Fruit fly (Drosophila melanogaster) whole organism, embryonic: ENCODE measurements around the gene CNMaR.
A peak's percentile ranks its signal among the peaks of the same experiment; 100 is the strongest.

Experiments used
- B-H2 ChIP-seq: fragments of 200-800 bp; sonication (Bioruptor generic); optimal IDR thresholded peaks from 2 replicates; lab custom pipeline; 2018; ENCODE audit warnings: missing biosample characterization, mild to moderate bottlenecking, missing genetic modification characterization
- Bdp1 ChIP-seq: fragments of 200-800 bp; sonication (Bioruptor generic); optimal IDR thresholded peaks from 3 replicates; lab custom pipeline; 2016; ENCODE audit warnings: missing biosample characterization, missing genetic modification characterization
- BtbVII ChIP-seq: fragments of 200-800 bp; sonication (Bioruptor generic); optimal IDR thresholded peaks from 3 replicates; lab custom pipeline; 2017; ENCODE audit warnings: missing biosample characterization, mild to moderate bottlenecking, missing genetic modification characterization
- C15 ChIP-seq: fragments of 200-800 bp; sonication (Bioruptor generic); IDR thresholded peaks from 3 replicates; pipeline ENCODE4 v1.3.6; 2022; ENCODE audit warnings: missing biosample characterization, missing genetic modification characterization
- CG12104 ChIP-seq: fragments of 200-800 bp; sonication (Bioruptor generic); optimal IDR thresholded peaks from 3 replicates; lab custom pipeline; 2016; ENCODE audit warnings: missing biosample characterization, missing genetic modification characterization
- CG1529 ChIP-seq: fragments of 200-800 bp; sonication (Bioruptor generic); optimal IDR thresholded peaks from 3 replicates; lab custom pipeline; 2018; ENCODE audit warnings: missing biosample characterization, missing genetic modification characterization
- CG15696 ChIP-seq: fragments of 200-800 bp; sonication (Bioruptor generic); optimal IDR thresholded peaks from 2 replicates; lab custom pipeline; 2019; ENCODE audit warnings: missing biosample characterization, mild to moderate bottlenecking, missing genetic modification characterization, moderate library complexity
- CG17361 ChIP-seq: fragments of 200-800 bp; sonication (Bioruptor generic); IDR thresholded peaks from 3 replicates; pipeline ENCODE4 v1.3.6; 2022; ENCODE audit warnings: missing biosample characterization, missing genetic modification characterization
- CG18599 ChIP-seq: fragments of 200-800 bp; sonication (Bioruptor generic); optimal IDR thresholded peaks from 3 replicates; lab custom pipeline; 2017; ENCODE audit warnings: missing biosample characterization, missing genetic modification characterization, mild to moderate bottlenecking, moderate library complexity, missing genetic modification reagents
- CG2120 ChIP-seq: fragments of 200-800 bp; sonication (Bioruptor generic); optimal IDR thresholded peaks from 3 replicates; lab custom pipeline; 2016; ENCODE audit warnings: missing biosample characterization, missing genetic modification characterization
- CG2678 ChIP-seq: fragments of 200-800 bp; sonication (Bioruptor generic); optimal IDR thresholded peaks from 3 replicates; lab custom pipeline; 2019; ENCODE audit warnings: missing biosample characterization, mild to moderate bottlenecking, missing genetic modification characterization, moderate library complexity
- CG2875 ChIP-seq: fragments of 200-800 bp; sonication (Bioruptor generic); optimal IDR thresholded peaks from 2 replicates; lab custom pipeline; 2017; ENCODE audit warnings: missing biosample characterization, mild to moderate bottlenecking, missing genetic modification characterization, missing genetic modification reagents
- CG30431 ChIP-seq: fragments of 200-800 bp; sonication (Bioruptor generic); optimal IDR thresholded peaks from 2 replicates; lab custom pipeline; 2017; ENCODE audit warnings: missing biosample characterization, missing genetic modification characterization
- CG32532 ChIP-seq: fragments of 200-800 bp; sonication (Bioruptor generic); IDR thresholded peaks from 2 replicates; pipeline ENCODE4 v1.3.6; 2022; ENCODE audit warnings: missing biosample characterization, missing genetic modification characterization
- CG33213 ChIP-seq: fragments of 200-800 bp; sonication (Bioruptor generic); optimal IDR thresholded peaks from 3 replicates; lab custom pipeline; 2016; ENCODE audit warnings: missing biosample characterization, missing genetic modification characterization
- CG34224 ChIP-seq: fragments of 200-800 bp; sonication (Bioruptor generic); IDR thresholded peaks from 3 replicates; pipeline ENCODE4 v1.3.6; 2022; ENCODE audit warnings: missing biosample characterization, missing genetic modification characterization; ENCODE audit not compliant: partially characterized antibody
- CG4360 ChIP-seq: fragments of 200-800 bp; sonication (Bioruptor generic); IDR thresholded peaks from 2 replicates; pipeline ENCODE4 v1.3.6; 2022; ENCODE audit warnings: missing biosample characterization, missing genetic modification characterization
- CG8478 ChIP-seq: fragments of >200 bp; optimal IDR thresholded peaks from 2 replicates; lab custom pipeline; 2018
- D ChIP-seq, 2 experiments: fragments of 200-800 bp in 1 of 2; fragments of >200 bp in 1 of 2; sonication (Bioruptor generic) in 1 of 2; optimal IDR thresholded peaks; 2 replicates in 1 of 2; 3 replicates in 1 of 2; lab custom pipeline; 2017; ENCODE audit warnings: mild to moderate bottlenecking in 1 of 2, missing biosample characterization in 1 of 2, missing genetic modification characterization in 1 of 2, missing genetic modification reagents in 1 of 2
- Dll ChIP-seq: fragments of 200-800 bp; sonication (Bioruptor generic); IDR thresholded peaks from 4 replicates; pipeline ENCODE4 v1.3.6; 2022; ENCODE audit warnings: missing biosample characterization, missing genetic modification characterization; ENCODE audit not compliant: partially characterized antibody
- H15 ChIP-seq: fragments of 200-800 bp; sonication (Bioruptor generic); IDR thresholded peaks from 3 replicates; pipeline ENCODE4 v1.3.6; 2022; ENCODE audit warnings: missing biosample characterization, missing genetic modification characterization
- Hr39 ChIP-seq: fragments of >200 bp; optimal IDR thresholded peaks from 2 replicates; lab custom pipeline; 2017
- Jarid2 ChIP-seq: fragments of 200-800 bp; sonication (Bioruptor generic); optimal IDR thresholded peaks from 3 replicates; lab custom pipeline; 2017; ENCODE audit warnings: mild to moderate bottlenecking, missing biosample characterization, missing genetic modification reagents, missing genetic modification characterization
- MBD-R2 ChIP-seq: fragments of 200-800 bp; sonication (Bioruptor generic); IDR thresholded peaks from 2 replicates; pipeline ENCODE4 v1.3.6; 2022; ENCODE audit warnings: missing biosample characterization, missing genetic modification characterization
- Mad ChIP-seq: fragments of 200-800 bp; sonication (Bioruptor generic); optimal IDR thresholded peaks from 2 replicates; lab custom pipeline; 2016; ENCODE audit warnings: missing biosample characterization, missing genetic modification characterization
- Oaz ChIP-seq: fragments of 200-800 bp; sonication (Bioruptor generic); IDR thresholded peaks from 2 replicates; pipeline ENCODE4 v1.3.6; 2022; ENCODE audit warnings: missing biosample characterization, missing genetic modification characterization
- Poxn ChIP-seq: fragments of 200-800 bp; sonication (Bioruptor generic); IDR thresholded peaks from 2 replicates; pipeline ENCODE4 v1.3.6; 2022; ENCODE audit warnings: missing biosample characterization, missing genetic modification characterization
- Scr ChIP-seq: fragments of 200-800 bp; sonication (Bioruptor generic); IDR thresholded peaks from 2 replicates; pipeline ENCODE4 v1.3.6; 2022; ENCODE audit warnings: missing biosample characterization, missing genetic modification characterization; ENCODE audit not compliant: partially characterized antibody
- ato ChIP-seq: fragments of 200-800 bp; sonication (Bioruptor generic); IDR thresholded peaks from 2 replicates; pipeline ENCODE4 v1.3.6; 2022; ENCODE audit warnings: missing biosample characterization, missing genetic modification characterization; ENCODE audit not compliant: partially characterized antibody
- bsh ChIP-seq, 2 experiments: fragments of 200-800 bp; sonication (Bioruptor generic); optimal IDR thresholded peaks; 2 replicates each; lab custom pipeline; 2017 to 2018; ENCODE audit warnings: mild to moderate bottlenecking in 2 of 2, missing biosample characterization in 2 of 2, missing genetic modification characterization in 2 of 2, moderate library complexity in 1 of 2
- chn ChIP-seq: fragments of 200-800 bp; sonication (Bioruptor generic); optimal IDR thresholded peaks from 2 replicates; lab custom pipeline; 2016; ENCODE audit warnings: missing biosample characterization, missing genetic modification characterization
- corto ChIP-seq: fragments of 200-800 bp; sonication (Bioruptor generic); optimal IDR thresholded peaks from 2 replicates; lab custom pipeline; 2016; ENCODE audit warnings: missing biosample characterization, mild to moderate bottlenecking, missing genetic modification characterization, moderate library complexity
- dan ChIP-seq: fragments of 200-800 bp; sonication (Bioruptor generic); IDR thresholded peaks from 2 replicates; pipeline ENCODE4 v1.3.6; 2022; ENCODE audit warnings: missing biosample characterization, missing genetic modification characterization
- disco-r ChIP-seq: fragments of 200-800 bp; sonication (Bioruptor generic); optimal IDR thresholded peaks from 2 replicates; lab custom pipeline; 2016; ENCODE audit warnings: missing biosample characterization, missing genetic modification characterization
- emc ChIP-seq: fragments of 200-800 bp; sonication (Bioruptor generic); optimal IDR thresholded peaks from 2 replicates; lab custom pipeline; 2016; ENCODE audit warnings: missing biosample characterization, missing genetic modification characterization
- fd96Cb ChIP-seq: fragments of 200-800 bp; sonication (Bioruptor generic); optimal IDR thresholded peaks from 2 replicates; lab custom pipeline; 2018; ENCODE audit warnings: missing biosample characterization, mild to moderate bottlenecking, missing genetic modification characterization, moderate library complexity
- fru ChIP-seq: fragments of >200 bp; optimal IDR thresholded peaks from 2 replicates; lab custom pipeline; 2017
- grau ChIP-seq: fragments of 200-800 bp; optimal IDR thresholded peaks from 3 replicates; lab custom pipeline; 2019; ENCODE audit warnings: missing biosample characterization, mild to moderate bottlenecking, missing genetic modification characterization, moderate library complexity
- hth ChIP-seq: fragments of >200 bp; optimal IDR thresholded peaks from 2 replicates; lab custom pipeline; 2017; ENCODE audit warnings: inconsistent platforms
- lbe ChIP-seq: fragments of 200-800 bp; sonication (Bioruptor generic); optimal IDR thresholded peaks from 2 replicates; lab custom pipeline; 2016; ENCODE audit warnings: missing biosample characterization, mild to moderate bottlenecking, missing genetic modification characterization
- lilli ChIP-seq: fragments of 200-800 bp; sonication (Bioruptor generic); optimal IDR thresholded peaks from 3 replicates; lab custom pipeline; 2016; ENCODE audit warnings: missing biosample characterization, missing genetic modification characterization
- luna ChIP-seq: fragments of 200-800 bp; sonication (Bioruptor generic); optimal IDR thresholded peaks from 2 replicates; lab custom pipeline; 2016; ENCODE audit warnings: missing biosample characterization, missing genetic modification characterization
- mld ChIP-seq: fragments of 200-800 bp; sonication (Bioruptor generic); IDR thresholded peaks from 3 replicates; pipeline ENCODE4 v1.3.6; 2022; ENCODE audit warnings: missing biosample characterization, missing genetic modification characterization; ENCODE audit not compliant: partially characterized antibody
- otp ChIP-seq: fragments of 200-800 bp; sonication (Bioruptor generic); IDR thresholded peaks from 3 replicates; pipeline ENCODE4, ENCODE4 v1.3.6; 2022; ENCODE audit warnings: missing biosample characterization, missing genetic modification characterization
- salm ChIP-seq: fragments of 200-800 bp; sonication (Bioruptor generic); optimal IDR thresholded peaks from 2 replicates; lab custom pipeline; 2018; ENCODE audit warnings: missing biosample characterization, mild to moderate bottlenecking, missing genetic modification characterization
- shn ChIP-seq: fragments of 200-800 bp; sonication (Bioruptor generic); optimal IDR thresholded peaks from 3 replicates; lab custom pipeline; 2016; ENCODE audit warnings: missing biosample characterization, missing genetic modification characterization
- slou ChIP-seq: fragments of 200-800 bp; sonication (Bioruptor generic); optimal IDR thresholded peaks from 3 replicates; lab custom pipeline; 2016; ENCODE audit warnings: missing biosample characterization, missing genetic modification characterization
- ssp ChIP-seq: fragments of 200-800 bp; sonication (Bioruptor generic); IDR thresholded peaks from 2 replicates; pipeline ENCODE4 v1.3.6; 2022; ENCODE audit warnings: missing biosample characterization, missing genetic modification characterization
- tap ChIP-seq: fragments of 200-800 bp; optimal IDR thresholded peaks from 3 replicates; lab custom pipeline; 2019; ENCODE audit warnings: missing biosample characterization, mild to moderate bottlenecking, missing genetic modification characterization, moderate library complexity
- trh ChIP-seq: fragments of 200-800 bp; sonication (Bioruptor generic); optimal IDR thresholded peaks from 2 replicates; lab custom pipeline; 2016; ENCODE audit warnings: missing biosample characterization, missing genetic modification characterization
- twi ChIP-seq: fragments of 200-800 bp; optimal IDR thresholded peaks from 2 replicates; lab custom pipeline; 2019; ENCODE audit warnings: missing biosample characterization, mild to moderate bottlenecking, missing genetic modification characterization, moderate library complexity
- vvl ChIP-seq: fragments of 200-800 bp; sonication (Bioruptor generic); IDR thresholded peaks from 2 replicates; pipeline ENCODE4 v1.3.6; 2022; ENCODE audit warnings: missing biosample characterization, missing genetic modification characterization
- yki ChIP-seq: fragments of >200 bp; optimal IDR thresholded peaks from 3 replicates; lab custom pipeline; 2018

The CNMaR gene

dm6 chr3L:9675528-9675963 is 31.6 kb downstream of the CNMaR start (continued):
- TF ChIP-seq luna (GFP tag; lab: Kevin White, UChicago) (no peak), Poxn (no peak), CG2875 (GFP tag; lab: Kevin White, UChicago) (no peak), shn (GFP tag; lab: Kevin White, UChicago) (no peak), Bdp1 (GFP tag; lab: Kevin White, UChicago) (no peak), Oaz (GFP tag; lab: Robert Waterston, UW) (no peak), ssp (no peak), CG34224 (GFP tag; lab: Robert Waterston, UW) (peak; percentile 72), Jarid2 (GFP tag; lab: Kevin White, UChicago) (no peak), lilli (GFP tag; lab: Kevin White, UChicago) (no peak), C15 (GFP tag; lab: Robert Waterston, UW) (no peak), D (optimal IDR thresholded peaks at IDR 0.05; lab: Kevin White, UChicago) (no peak), D (GFP tag; optimal IDR thresholded peaks at IDR 0.05; lab: Kevin White, UChicago) (no peak), yki (lab: Kevin White, UChicago) (no peak), CG2120 (no peak), salm (tag; lab: Kevin White, UChicago) (peak; percentile 22), chn (GFP tag; lab: Kevin White, UChicago) (no peak), otp (GFP tag; lab: Robert Waterston, UW) (no peak), Hr39 (lab: Kevin White, UChicago) (no peak), emc (GFP tag; lab: Kevin White, UChicago) (no peak), bsh (GFP tag; optimal IDR thresholded peaks at IDR 0.05; lab: Kevin White, UChicago) (no peak), CG18599 (no peak), CG17361 (no peak), hth (lab: Kevin White, UChicago) (no peak), ato (no peak), MBD-R2 (no peak), CG15696 (tag; lab: Kevin White, UChicago) (no peak), Scr (GFP tag; lab: Robert Waterston, UW) (0 out of 2 replicates have a peak, but pooled peaks have one; percentile 20), BtbVII (GFP tag; lab: Kevin White, UChicago) (peak; percentile 48), disco-r (no peak), tap (no peak), Mad (GFP tag; lab: Kevin White, UChicago) (no peak), grau (tag; lab: Kevin White, UChicago) (no peak), CG12104 (no peak), CG32532 (no peak), B-H2 (GFP tag; lab: Kevin White, UChicago) (no peak), mld (GFP tag; lab: Robert Waterston, UW) (no peak), CG4360 (no peak), CG2678 (tag; lab: Kevin White, UChicago) (peak; percentile 12), Dll (GFP tag; lab: Robert Waterston, UW) (peak; percentile 64), slou (GFP tag; lab: Kevin White, UChicago) (no peak), H15 (GFP tag; lab: Robert Waterston, UW) (no peak), dan (GFP tag; lab: Robert Waterston, UW) (no peak), lbe (GFP tag; lab: Kevin White, UChicago) (peak; percentile 76), vvl (GFP tag; lab: Robert Waterston, UW) (no peak), corto (GFP tag; lab: Kevin White, UChicago) (peak; percentile 55), trh (GFP tag; lab: Kevin White, UChicago) (no peak), twi (tag; lab: Kevin White, UChicago) (no peak), CG33213 (GFP tag; lab: Kevin White, UChicago) (no peak), CG30431 (GFP tag; lab: Kevin White, UChicago) (no peak), CG1529 (no peak), CG8478 (lab: Kevin White, UChicago) (no peak), fd96Cb (tag; lab: Kevin White, UChicago) (no peak), fru (no peak)
